Worm (Caenorhabditis elegans) whole organism, L4 larva: Measurements from ENCODE around the gene F20B6.4.

ENCODE experiments used
- arid-1 ChIP-seq: fragments of 200-800 bp; sonication (Bioruptor generic); conservative IDR thresholded peaks from 2 replicates; pipeline ENCODE4 v1.3.6; 2022; ENCODE audit warnings: missing genetic modification reagents, missing genetic modification characterization, missing compliant biosample characterization
- fkh-10 ChIP-seq: fragments of 150-350 bp; optimal IDR thresholded peaks from 2 replicates; lab custom pipeline; 2014; ENCODE audit warnings: missing biosample characterization, missing genetic modification reagents, missing genetic modification characterization
- lin-13 ChIP-seq: fragments of 150-350 bp; optimal IDR thresholded peaks from 2 replicates; lab custom pipeline; 2014; ENCODE audit warnings: missing biosample characterization, missing genetic modification reagents, missing genetic modification characterization
- nhr-11 ChIP-seq: fragments of 150-350 bp; optimal IDR thresholded peaks from 2 replicates; lab custom pipeline; 2014; ENCODE audit warnings: missing biosample characterization, missing genetic modification characterization
- nhr-237 ChIP-seq: sonication (generic microtip); optimal IDR thresholded peaks from 2 replicates; lab custom pipeline; 2017; ENCODE audit warnings: missing biosample characterization, missing genetic modification characterization
- nhr-77 ChIP-seq: fragments of 150-350 bp; optimal IDR thresholded peaks from 2 replicates; lab custom pipeline; 2014; ENCODE audit warnings: missing biosample characterization, missing genetic modification characterization
- spr-1 ChIP-seq: sonication (generic microtip); optimal IDR thresholded peaks from 2 replicates; lab custom pipeline; 2016; ENCODE audit warnings: mild to moderate bottlenecking, missing genetic modification characterization, missing compliant biosample characterization
- zag-1 ChIP-seq: fragments of 150-350 bp; optimal IDR thresholded peaks from 2 replicates; lab custom pipeline; 2014; ENCODE audit warnings: missing biosample characterization, missing genetic modification characterization

- TF ChIP-seq zag-1 (tag; lab: Kevin White, UChicago) (no peak), nhr-77 (tag; lab: Kevin White, UChicago) (no peak), nhr-11 (no peak), lin-13 (no peak), arid-1 (no peak), fkh-10 (GFP tag; lab: Kevin White, UChicago) (no peak), nhr-237 (tag; lab: Kevin White, UChicago) (no peak), spr-1 (tag; lab: Kevin White, UChicago) (no peak)
Observed at ce11 chrX:4192235-4192634, 4.1 kb downstream of the F20B6.4 start.
